Worm (Caenorhabditis elegans): ENCODE measurements around the gene C05G5.5.

DNA sequence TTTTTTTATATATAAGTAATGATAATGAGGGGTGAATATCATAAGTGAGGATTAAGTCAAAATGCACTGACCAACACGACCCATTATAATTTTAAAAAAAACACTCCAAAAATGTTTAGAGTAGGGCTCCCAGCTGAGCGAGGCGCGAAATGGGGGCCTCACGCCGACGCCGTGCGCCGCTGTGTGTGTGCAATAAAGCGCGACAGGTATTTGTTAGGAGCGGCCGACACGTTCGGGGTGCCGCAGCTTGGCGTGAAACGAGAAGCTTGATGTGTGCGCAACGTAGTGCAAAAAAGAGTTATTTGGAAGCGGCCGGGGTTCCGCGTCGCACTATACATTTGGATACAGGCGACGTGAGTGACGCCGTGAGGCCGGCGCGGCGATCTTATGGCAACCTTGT is 36.0 kb downstream of the C05G5.5 start:
- TF ChIP-seq lin-39 (tag; optimal IDR thresholded peaks at IDR 0.05) (no peak), dmd-4 (tag; optimal IDR thresholded peaks at IDR 0.05) (no peak), nhr-11 (tag; optimal IDR thresholded peaks at IDR 0.05) (no peak), ama-1 (optimal IDR thresholded peaks at IDR 0.05) (no peak), zag-1 (tag; optimal IDR thresholded peaks at IDR 0.05) (no peak)
